Worm (Caenorhabditis elegans) whole organism, L1 larva: Measurements from ENCODE around the gene F35E8.13.

Experiments used
- C04F5.9 ChIP-seq: sonication (generic microtip); optimal IDR thresholded peaks from 2 replicates; lab custom pipeline; 2016; ENCODE audit warnings: missing genetic modification characterization, missing compliant biosample characterization
- C16A3.4 ChIP-seq: fragments of 150-350 bp; optimal IDR thresholded peaks from 2 replicates; lab custom pipeline; 2014; ENCODE audit warnings: missing biosample characterization, missing genetic modification characterization
- alr-1 ChIP-seq: fragments of 200-800 bp; sonication (Bioruptor generic); optimal IDR thresholded peaks from 2 replicates; lab custom pipeline; 2018; ENCODE audit warnings: borderline replicate concordance, mild to moderate bottlenecking, missing genetic modification characterization, missing compliant biosample characterization
- ama-1 ChIP-seq: fragments of 150-350 bp; optimal IDR thresholded peaks from 2 replicates; lab custom pipeline; 2014
- blmp-1 ChIP-seq: fragments of 150-350 bp; optimal IDR thresholded peaks from 2 replicates; lab custom pipeline; 2014; ENCODE audit warnings: missing biosample characterization, missing genetic modification characterization
- ceh-8 ChIP-seq: fragments of 200-800 bp; sonication (Bioruptor generic); optimal IDR thresholded peaks from 2 replicates; lab custom pipeline; 2018; ENCODE audit warnings: mild to moderate bottlenecking, missing genetic modification characterization, moderate library complexity, missing compliant biosample characterization
- ceh-82 ChIP-seq, 3 experiments: fragments of 150-350 bp in 1 of 3; sonication (generic microtip) in 2 of 3; optimal IDR thresholded peaks; 2 replicates each; lab custom pipeline; 2014 to 2017; ENCODE audit warnings: missing biosample characterization in 3 of 3, missing genetic modification characterization in 3 of 3
- ces-1 ChIP-seq: fragments of 150-350 bp; optimal IDR thresholded peaks from 2 replicates; lab custom pipeline; 2014; ENCODE audit warnings: missing biosample characterization, missing genetic modification reagents, missing genetic modification characterization
- dpl-1 ChIP-seq, 3 experiments: fragments of 150-350 bp in 2 of 3; sonication (generic microtip) in 1 of 3; optimal IDR thresholded peaks; 2 replicates each; lab custom pipeline; 2014 to 2017; ENCODE audit warnings: missing biosample characterization in 3 of 3, missing genetic modification characterization in 3 of 3, missing genetic modification reagents in 3 of 3
- dsc-1 ChIP-seq: sonication (generic microtip); optimal IDR thresholded peaks from 2 replicates; lab custom pipeline; 2016; ENCODE audit warnings: mild to moderate bottlenecking, missing genetic modification characterization, missing compliant biosample characterization
- efl-1 ChIP-seq, 4 experiments: fragments of 150-350 bp; optimal IDR thresholded peaks in 3 of 4; peaks in 1 of 4; 1 replicate in 1 of 4; 2 replicates in 3 of 4; lab custom pipeline; 2014; ENCODE audit warnings: missing biosample characterization in 2 of 4, missing genetic modification characterization in 2 of 4, missing genetic modification reagents in 2 of 4
- efl-3 ChIP-seq: fragments of 200-800 bp; sonication (Bioruptor generic); optimal IDR thresholded peaks from 2 replicates; lab custom pipeline; 2018; ENCODE audit warnings: mild to moderate bottlenecking, missing genetic modification characterization, missing compliant biosample characterization
- egl-13 ChIP-seq: sonication (generic microtip); optimal IDR thresholded peaks from 2 replicates; lab custom pipeline; 2016; ENCODE audit warnings: missing genotype, missing genetic modification reagents, missing genetic modification characterization, missing compliant biosample characterization
- egl-27 ChIP-seq, 2 experiments: fragments of 150-350 bp in 1 of 2; sonication (generic microtip); optimal IDR thresholded peaks; 3 replicates each; lab custom pipeline; 2017 to 2018; ENCODE audit warnings: missing biosample characterization in 2 of 2, missing genetic modification characterization in 2 of 2, missing genetic modification reagents in 2 of 2
- elt-2 ChIP-seq: sonication (generic microtip); optimal IDR thresholded peaks from 2 replicates; lab custom pipeline; 2016; ENCODE audit warnings: missing genetic modification characterization, mild to moderate bottlenecking, inconsistent platforms, missing compliant biosample characterization, missing genetic modification reagents
- ets-5 ChIP-seq: fragments of 200-800 bp; sonication (Bioruptor generic); IDR thresholded peaks from 2 replicates; pipeline ENCODE4 v1.3.6; 2022; ENCODE audit warnings: missing genetic modification characterization, missing compliant biosample characterization
- fkh-10 ChIP-seq: sonication (generic microtip); optimal IDR thresholded peaks from 2 replicates; lab custom pipeline; 2017; ENCODE audit warnings: missing biosample characterization, missing genetic modification reagents, missing genetic modification characterization
- fkh-8 ChIP-seq: sonication (generic microtip); optimal IDR thresholded peaks from 2 replicates; lab custom pipeline; 2016; ENCODE audit warnings: mild to moderate bottlenecking, missing genetic modification characterization, missing compliant biosample characterization
- grh-1 ChIP-seq: fragments of 200-800 bp; sonication (Bioruptor generic); IDR thresholded peaks from 2 replicates; pipeline ENCODE4 v1.3.6; 2022; ENCODE audit warnings: missing genetic modification reagents, missing genetic modification characterization, missing compliant biosample characterization
- hlh-4 ChIP-seq: sonication (generic microtip); optimal IDR thresholded peaks from 2 replicates; lab custom pipeline; 2016; ENCODE audit warnings: mild to moderate bottlenecking, missing genetic modification characterization, missing compliant biosample characterization
- irx-1 ChIP-seq: sonication (generic microtip); optimal IDR thresholded peaks from 2 replicates; lab custom pipeline; 2016; ENCODE audit warnings: missing genetic modification characterization, missing compliant biosample characterization
- isw-1 ChIP-seq: fragments of 200-800 bp; sonication (Bioruptor generic); IDR thresholded peaks from 2 replicates; pipeline ENCODE4 v1.3.6; 2022; ENCODE audit warnings: missing genetic modification characterization, missing compliant biosample characterization
- lin-13 ChIP-seq: fragments of 150-350 bp; optimal IDR thresholded peaks from 2 replicates; lab custom pipeline; 2014; ENCODE audit warnings: missing biosample characterization, missing genetic modification reagents, missing genetic modification characterization
- lin-14 ChIP-seq: fragments of 200-800 bp; sonication (Bioruptor generic); optimal IDR thresholded peaks from 2 replicates; lab custom pipeline; 2018; ENCODE audit warnings: mild to moderate bottlenecking, missing genetic modification characterization, moderate library complexity, missing compliant biosample characterization
- lin-15B ChIP-seq: fragments of 150-350 bp; sonication (generic microtip); optimal IDR thresholded peaks from 3 replicates; lab custom pipeline; 2014; ENCODE audit warnings: missing biosample characterization, missing genetic modification characterization
- lin-35 ChIP-seq, 2 experiments: fragments of 150-350 bp; optimal IDR thresholded peaks; 2 replicates each; lab custom pipeline; 2014; ENCODE audit warnings: missing biosample characterization in 2 of 2, missing genetic modification characterization in 2 of 2, missing genetic modification reagents in 2 of 2
- lsy-2 ChIP-seq, 2 experiments: fragments of 150-350 bp; optimal IDR thresholded peaks; 2 replicates each; lab custom pipeline; 2014; ENCODE audit warnings: missing biosample characterization in 2 of 2, missing genetic modification characterization in 2 of 2
- mdl-1 ChIP-seq, 2 experiments: fragments of 150-350 bp; optimal IDR thresholded peaks; 2 replicates each; lab custom pipeline; 2014 to 2017; ENCODE audit warnings: missing biosample characterization in 2 of 2, missing genetic modification characterization in 2 of 2, inconsistent platforms in 1 of 2
- mep-1 ChIP-seq: fragments of 150-350 bp; optimal IDR thresholded peaks from 2 replicates; lab custom pipeline; 2014; ENCODE audit warnings: missing biosample characterization, missing genetic modification characterization
- nhr-20 ChIP-seq: sonication (generic microtip); optimal IDR thresholded peaks from 2 replicates; lab custom pipeline; 2016; ENCODE audit warnings: mild to moderate bottlenecking, missing genetic modification characterization, missing compliant biosample characterization
- nhr-28 ChIP-seq: fragments of 150-350 bp; optimal IDR thresholded peaks from 2 replicates; lab custom pipeline; 2014; ENCODE audit warnings: missing biosample characterization, missing genetic modification characterization
- nhr-47 ChIP-seq: sonication (generic microtip); optimal IDR thresholded peaks from 2 replicates; lab custom pipeline; 2016; ENCODE audit warnings: mild to moderate bottlenecking, missing genetic modification characterization, moderate library complexity, missing compliant biosample characterization
- nhr-85 ChIP-seq: sonication (generic microtip); peaks from one replicate; lab custom pipeline; 2016; ENCODE audit warnings: missing genetic modification characterization, inconsistent platforms, missing compliant biosample characterization
- nhr-90 ChIP-seq: sonication (generic microtip); optimal IDR thresholded peaks from 2 replicates; lab custom pipeline; 2016; ENCODE audit warnings: mild to moderate bottlenecking, missing genetic modification characterization, missing compliant biosample characterization; ENCODE audit not compliant: poor library complexity
- pqm-1 ChIP-seq: sonication (generic microtip); optimal IDR thresholded peaks from 3 replicates; lab custom pipeline; 2017; ENCODE audit warnings: missing biosample characterization, missing genetic modification characterization
- snu-23 ChIP-seq: sonication (generic microtip); optimal IDR thresholded peaks from 2 replicates; lab custom pipeline; 2016; ENCODE audit warnings: missing genetic modification characterization, missing compliant biosample characterization
- unc-62 ChIP-seq: fragments of 150-350 bp; optimal IDR thresholded peaks from 2 replicates; lab custom pipeline; 2014; ENCODE audit warnings: missing biosample characterization, missing genetic modification reagents, missing genetic modification characterization
- zag-1 ChIP-seq: fragments of 150-350 bp; optimal IDR thresholded peaks from 2 replicates; lab custom pipeline; 2014; ENCODE audit warnings: missing biosample characterization, missing genetic modification characterization
- zip-4 ChIP-seq: fragments of 200-800 bp; sonication (Bioruptor generic); optimal IDR thresholded peaks from 2 replicates; lab custom pipeline; 2018; ENCODE audit warnings: mild to moderate bottlenecking, missing genetic modification characterization, moderate library complexity, missing compliant biosample characterization
- ztf-4 ChIP-seq: fragments of 150-350 bp; optimal IDR thresholded peaks from 2 replicates; lab custom pipeline; 2014; ENCODE audit warnings: missing biosample characterization, missing genetic modification characterization

The F35E8.13 gene

DNA sequence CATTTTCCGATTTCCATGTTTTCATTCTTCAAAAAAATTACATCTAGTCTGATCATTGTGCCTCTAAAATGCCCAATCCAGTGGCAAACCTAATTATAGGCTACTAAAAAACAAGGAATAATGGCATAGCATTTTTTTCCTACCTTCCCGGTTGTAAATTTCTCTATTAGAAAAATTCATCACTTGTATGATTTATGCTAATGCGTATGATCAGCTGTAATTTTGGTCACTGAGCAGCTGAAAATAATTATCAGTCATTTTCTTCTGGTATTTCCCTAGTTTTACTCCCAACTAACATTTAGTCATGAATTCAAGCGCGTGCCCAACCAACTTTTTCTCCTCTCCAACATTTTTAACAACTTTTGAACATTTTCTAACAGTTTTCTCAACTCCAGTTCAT is 32.4 kb downstream of the F35E8.13 start, which contains the start of gene srh-186:
TSS of gene srh-186 (plus strand) at position 301 of the 400 bp plus-strand sequence.
- no peak for TF ChIP-seq egl-13 (tag; lab: Kevin White, UChicago)
- no peak for TF ChIP-seq fkh-8
- TF ChIP-seq grh-1: no peak
- no peak for TF ChIP-seq alr-1
- TF ChIP-seq dpl-1 (GFP tag; optimal IDR thresholded peaks at IDR 0.05; lab: Kevin White, UChicago): no peak
- no peak for TF ChIP-seq lin-15B (tag; lab: Kevin White, UChicago)
- TF ChIP-seq mep-1: no peak
- TF ChIP-seq ets-5 (GFP tag; lab: Robert Waterston, UW): no peak
- TF ChIP-seq mdl-1 (tag; optimal IDR thresholded peaks at IDR 0.05; lab: Kevin White, UChicago): no peak
- no peak for TF ChIP-seq unc-62 (GFP tag; lab: Kevin White, UChicago)
- TF ChIP-seq, all 84 proteins: peak for 0

DNA sequence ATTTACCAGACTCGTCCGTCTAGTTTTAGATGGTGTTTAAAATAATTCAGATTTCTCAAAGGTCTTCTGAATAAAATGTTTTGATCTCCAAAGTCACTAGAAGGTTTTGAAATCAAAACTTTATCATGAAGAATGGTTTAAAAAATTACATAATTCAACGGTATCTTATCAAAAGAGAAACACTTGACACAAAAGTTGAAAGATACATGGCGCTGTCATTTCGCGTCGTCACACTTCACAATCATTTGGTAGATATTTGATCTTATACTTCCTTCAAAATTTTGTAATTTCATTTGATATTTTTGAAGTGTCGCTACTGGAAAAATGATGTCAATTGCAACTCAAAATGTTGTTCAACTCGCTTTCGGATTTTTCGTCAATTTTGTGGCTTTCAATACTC is 34.0 kb downstream of the F35E8.13 start, which contains the start of gene F36G9.3:
TSS of gene F36G9.3 (plus strand) at position 301 of the 400 bp plus-strand sequence.
- TF ChIP-seq ets-5 (GFP tag; lab: Robert Waterston, UW) (no peak), lin-35 (GFP tag; optimal IDR thresholded peaks at IDR 0.05; lab: Kevin White, UChicago) (no peak), nhr-28 (tag; lab: Kevin White, UChicago) (no peak)

DNA sequence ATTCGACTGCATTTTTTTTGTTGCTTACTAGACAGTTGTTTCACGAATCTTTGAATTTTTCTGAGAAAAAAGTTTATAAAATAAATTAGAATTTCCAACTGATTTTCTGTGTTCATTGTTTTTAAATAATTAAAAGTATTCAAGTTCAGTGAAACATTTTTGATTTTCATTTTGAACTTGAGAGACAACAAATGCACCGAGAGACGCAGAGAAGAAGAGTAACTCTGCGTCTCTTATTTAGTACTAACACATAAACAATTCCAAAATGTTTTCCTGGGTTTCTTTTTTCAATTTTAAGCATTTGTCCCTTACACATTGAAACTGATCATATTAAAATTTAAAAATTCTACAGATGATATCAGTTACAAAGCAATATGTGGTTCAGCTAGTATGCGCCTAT is 36.4 kb downstream of the F35E8.13 start:
- TF ChIP-seq nhr-20 (tag; lab: Kevin White, UChicago) (peak; percentile 53), lin-13 (GFP tag; lab: Kevin White, UChicago) (no peak), efl-1 (optimal IDR thresholded peaks at IDR 0.05; lab: Kevin White, UChicago) (peak; percentile 35 to 41), efl-1 (GFP tag; optimal IDR thresholded peaks at IDR 0.05 in 1 of 2; lab: Kevin White, UChicago) (peak in 1 of 2 experiments; percentile 82), nhr-85 (tag; lab: Kevin White, UChicago) (peak; percentile 87), lsy-2 (tag; optimal IDR thresholded peaks at IDR 0.05; lab: Kevin White, UChicago) (peak; percentile 13 to 14), lin-14 (peak; percentile 55), mep-1 (peak; percentile 8), isw-1 (GFP tag; lab: Robert Waterston, UW) (no peak)

DNA sequence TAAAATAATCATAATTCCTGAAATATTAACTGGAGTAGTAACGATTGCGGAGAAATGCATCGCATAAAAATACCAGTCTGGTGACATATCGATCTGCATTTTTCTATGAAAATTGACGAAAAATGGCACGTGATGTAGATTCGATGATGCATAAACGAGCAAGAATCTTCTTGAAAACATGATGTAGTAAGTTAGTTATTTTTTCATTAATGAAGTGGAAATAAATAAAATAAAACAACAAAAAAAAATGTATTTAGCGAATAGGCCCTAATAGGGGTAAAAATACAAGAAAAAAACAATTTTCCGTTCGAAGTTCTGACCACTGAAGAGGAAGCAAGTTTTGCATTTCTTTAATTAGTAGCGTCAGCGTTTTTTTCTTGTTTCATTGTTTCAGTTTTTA is 42.0 kb downstream of the F35E8.13 start, which contains the start of gene sri-2:
TSS of gene sri-2 (minus strand) at position 101 of the 400 bp plus-strand sequence.
- no peak for TF ChIP-seq mdl-1 (tag; optimal IDR thresholded peaks at IDR 0.05; lab: Kevin White, UChicago)
- TF ChIP-seq ama-1 (lab: Kevin White, UChicago): no peak
- peak; percentile 39 for TF ChIP-seq fkh-8

DNA sequence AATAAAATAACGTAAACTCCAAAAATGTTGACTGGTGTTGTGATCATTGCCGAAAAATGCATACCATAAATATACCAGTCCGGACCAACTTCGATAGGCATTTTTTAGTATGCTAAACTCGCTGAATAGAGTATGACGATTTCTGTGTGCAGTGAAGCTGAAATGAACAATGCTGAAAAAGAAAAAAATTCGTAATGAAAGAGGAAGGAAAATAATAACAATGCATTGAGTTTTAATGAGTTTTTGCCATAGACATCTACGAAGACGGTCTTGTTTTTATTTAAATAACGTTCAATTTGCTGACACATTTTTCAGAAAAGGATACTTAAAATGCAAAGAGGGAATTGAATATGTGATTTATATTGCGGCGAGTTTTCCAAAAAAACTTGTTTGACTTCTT is 44.5 kb downstream of the F35E8.13 start, which contains the start of gene sri-1:
TSS of gene sri-1 (minus strand) at position 101 of the 400 bp plus-strand sequence.
- TF ChIP-seq blmp-1 (tag; lab: Kevin White, UChicago) (no peak), snu-23 (GFP tag; lab: Kevin White, UChicago) (no peak), zag-1 (tag; lab: Kevin White, UChicago) (no peak), mdl-1 (tag; optimal IDR thresholded peaks at IDR 0.05; lab: Kevin White, UChicago) (no peak), C04F5.9 (no peak), nhr-47 (no peak), efl-1 (optimal IDR thresholded peaks at IDR 0.05; lab: Kevin White, UChicago) (no peak), efl-1 (GFP tag; optimal IDR thresholded peaks at IDR 0.05 in 1 of 2; lab: Kevin White, UChicago) (no peak), fkh-10 (GFP tag; lab: Kevin White, UChicago) (no peak), unc-62 (GFP tag; lab: Kevin White, UChicago) (no peak)

DNA sequence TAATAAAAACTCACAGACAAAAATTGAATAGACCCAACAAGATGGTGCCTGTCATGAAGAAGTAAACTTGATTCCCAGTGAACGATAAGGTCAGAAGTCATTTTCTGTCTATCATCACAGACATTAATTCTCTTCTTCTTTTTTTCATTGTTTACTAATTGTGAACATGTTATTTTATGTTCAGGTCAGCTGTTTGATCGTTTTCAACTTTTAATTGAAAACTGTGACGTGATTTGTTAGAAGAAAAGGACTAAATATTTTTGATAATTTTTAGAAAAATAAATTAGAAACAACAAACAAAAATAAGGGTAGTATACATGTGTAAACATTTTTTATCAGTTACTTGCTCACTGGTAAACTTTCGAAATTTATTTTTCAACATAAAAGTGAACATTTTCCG is 46.6 kb downstream of the F35E8.13 start, which contains the start of gene F36G9.7:
TSS of gene F36G9.7 (minus strand) at position 101 of the 400 bp plus-strand sequence.
- no peak for TF ChIP-seq ama-1 (lab: Kevin White, UChicago)
- no peak for TF ChIP-seq lin-13 (GFP tag; lab: Kevin White, UChicago)
- no peak for TF ChIP-seq pqm-1 (tag; lab: Kevin White, UChicago)
- no peak for TF ChIP-seq ceh-82 (tag; optimal IDR thresholded peaks at IDR 0.05; lab: Kevin White, UChicago)
- no peak for TF ChIP-seq hlh-4
- no peak for TF ChIP-seq ces-1 (GFP tag; lab: Kevin White, UChicago)
- TF ChIP-seq zip-4 (GFP tag; lab: Kevin White, UChicago): no peak
- TF ChIP-seq efl-3 (GFP tag; lab: Kevin White, UChicago): no peak
- no peak for TF ChIP-seq zag-1 (tag; lab: Kevin White, UChicago)
- TF ChIP-seq C16A3.4 (tag; lab: Kevin White, UChicago): no peak
- no peak for TF ChIP-seq ceh-8 (GFP tag; lab: Kevin White, UChicago)
- TF ChIP-seq elt-2 (tag; lab: Kevin White, UChicago): no peak
- no peak for TF ChIP-seq ztf-4 (tag; lab: Kevin White, UChicago)
- no peak for TF ChIP-seq dsc-1
- TF ChIP-seq ets-5 (GFP tag; lab: Robert Waterston, UW): no peak
- TF ChIP-seq egl-27 (tag; optimal IDR thresholded peaks at IDR 0.05; lab: Kevin White, UChicago): no peak
- no peak for TF ChIP-seq irx-1
- no peak for TF ChIP-seq nhr-90 (tag; lab: Kevin White, UChicago)
